Worm (Caenorhabditis elegans) whole organism, L1 larva: ENCODE measurements around the gene ckb-1.

Experiments used
- C04F5.9 ChIP-seq: sonication (generic microtip); optimal IDR thresholded peaks from 2 replicates; lab custom pipeline; 2016; ENCODE audit warnings: missing genetic modification characterization, missing compliant biosample characterization
- C34B4.2 ChIP-seq: sonication (generic microtip); optimal IDR thresholded peaks from 2 replicates; lab custom pipeline; 2017; ENCODE audit warnings: mild to moderate bottlenecking, missing genetic modification characterization, missing compliant biosample characterization
- F16B12.6 ChIP-seq: fragments of 150-350 bp; optimal IDR thresholded peaks from 2 replicates; lab custom pipeline; 2014; ENCODE audit warnings: missing biosample characterization, missing genetic modification characterization
- Y116A8C.19 ChIP-seq: sonication (generic microtip); optimal IDR thresholded peaks from 2 replicates; lab custom pipeline; 2016; ENCODE audit warnings: missing compliant biosample characterization, missing genetic modification characterization, borderline replicate concordance
- aha-1 ChIP-seq: fragments of 150-350 bp; optimal IDR thresholded peaks from 2 replicates; lab custom pipeline; 2014; ENCODE audit warnings: missing biosample characterization, missing genetic modification characterization
- blmp-1 ChIP-seq: fragments of 150-350 bp; optimal IDR thresholded peaks from 2 replicates; lab custom pipeline; 2014; ENCODE audit warnings: missing biosample characterization, missing genetic modification characterization
- ceh-82 ChIP-seq, 3 experiments: fragments of 150-350 bp in 1 of 3; sonication (generic microtip) in 2 of 3; optimal IDR thresholded peaks; 2 replicates each; lab custom pipeline; 2014 to 2017; ENCODE audit warnings: missing biosample characterization in 3 of 3, missing genetic modification characterization in 3 of 3
- ceh-90 ChIP-seq: sonication (generic microtip); optimal IDR thresholded peaks from 2 replicates; lab custom pipeline; 2016; ENCODE audit warnings: missing genetic modification characterization, missing compliant biosample characterization
- dpl-1 ChIP-seq, 3 experiments: fragments of 150-350 bp in 2 of 3; sonication (generic microtip) in 1 of 3; optimal IDR thresholded peaks; 2 replicates each; lab custom pipeline; 2014 to 2017; ENCODE audit warnings: missing biosample characterization in 3 of 3, missing genetic modification characterization in 3 of 3, missing genetic modification reagents in 3 of 3
- dsc-1 ChIP-seq: sonication (generic microtip); optimal IDR thresholded peaks from 2 replicates; lab custom pipeline; 2016; ENCODE audit warnings: mild to moderate bottlenecking, missing genetic modification characterization, missing compliant biosample characterization
- efl-1 ChIP-seq, 4 experiments: fragments of 150-350 bp; optimal IDR thresholded peaks in 3 of 4; peaks in 1 of 4; 1 replicate in 1 of 4; 2 replicates in 3 of 4; lab custom pipeline; 2014; ENCODE audit warnings: missing biosample characterization in 2 of 4, missing genetic modification characterization in 2 of 4, missing genetic modification reagents in 2 of 4
- egl-27 ChIP-seq, 2 experiments: fragments of 150-350 bp in 1 of 2; sonication (generic microtip); optimal IDR thresholded peaks; 3 replicates each; lab custom pipeline; 2017 to 2018; ENCODE audit warnings: missing biosample characterization in 2 of 2, missing genetic modification characterization in 2 of 2, missing genetic modification reagents in 2 of 2
- ets-5 ChIP-seq: fragments of 200-800 bp; sonication (Bioruptor generic); IDR thresholded peaks from 2 replicates; pipeline ENCODE4 v1.3.6; 2022; ENCODE audit warnings: missing genetic modification characterization, missing compliant biosample characterization
- fos-1 ChIP-seq: fragments of 150-350 bp; optimal IDR thresholded peaks from 2 replicates; lab custom pipeline; 2014; ENCODE audit warnings: missing biosample characterization, missing genetic modification characterization
- grh-1 ChIP-seq: fragments of 200-800 bp; sonication (Bioruptor generic); IDR thresholded peaks from 2 replicates; pipeline ENCODE4 v1.3.6; 2022; ENCODE audit warnings: missing genetic modification reagents, missing genetic modification characterization, missing compliant biosample characterization
- hlh-4 ChIP-seq: sonication (generic microtip); optimal IDR thresholded peaks from 2 replicates; lab custom pipeline; 2016; ENCODE audit warnings: mild to moderate bottlenecking, missing genetic modification characterization, missing compliant biosample characterization
- lin-35 ChIP-seq, 2 experiments: fragments of 150-350 bp; optimal IDR thresholded peaks; 2 replicates each; lab custom pipeline; 2014; ENCODE audit warnings: missing biosample characterization in 2 of 2, missing genetic modification characterization in 2 of 2, missing genetic modification reagents in 2 of 2
- lin-39 ChIP-seq: fragments of 150-350 bp; optimal IDR thresholded peaks from 2 replicates; lab custom pipeline; 2014; ENCODE audit warnings: missing biosample characterization, missing genetic modification reagents, missing genetic modification characterization
- lir-3 ChIP-seq: sonication (generic microtip); optimal IDR thresholded peaks from 2 replicates; lab custom pipeline; 2016; ENCODE audit warnings: mild to moderate bottlenecking, missing genetic modification characterization, moderate library complexity, missing compliant biosample characterization; ENCODE audit not compliant: poor library complexity
- lsy-2 ChIP-seq, 2 experiments: fragments of 150-350 bp; optimal IDR thresholded peaks; 2 replicates each; lab custom pipeline; 2014; ENCODE audit warnings: missing biosample characterization in 2 of 2, missing genetic modification characterization in 2 of 2
- mab-9 ChIP-seq: fragments of 200-800 bp; sonication (Bioruptor generic); IDR thresholded peaks from 2 replicates; pipeline ENCODE4 v1.3.6; 2022; ENCODE audit warnings: missing genetic modification reagents, missing genetic modification characterization, missing compliant biosample characterization
- mep-1 ChIP-seq: fragments of 150-350 bp; optimal IDR thresholded peaks from 2 replicates; lab custom pipeline; 2014; ENCODE audit warnings: missing biosample characterization, missing genetic modification characterization
- nhr-19 ChIP-seq: fragments of 200-800 bp; sonication (Bioruptor generic); conservative IDR thresholded peaks from 2 replicates; pipeline ENCODE4 v1.3.6; 2022; ENCODE audit warnings: missing genetic modification characterization, missing compliant biosample characterization
- nhr-237 ChIP-seq: fragments of 150-350 bp; optimal IDR thresholded peaks from 2 replicates; lab custom pipeline; 2014; ENCODE audit warnings: missing biosample characterization, missing genetic modification characterization
- nhr-71 ChIP-seq: sonication (generic microtip); optimal IDR thresholded peaks from 2 replicates; lab custom pipeline; 2016; ENCODE audit warnings: mild to moderate bottlenecking, missing genetic modification characterization, moderate library complexity, missing compliant biosample characterization
- rnt-1 ChIP-seq: sonication (generic microtip); optimal IDR thresholded peaks from 2 replicates; lab custom pipeline; 2016; ENCODE audit warnings: mild to moderate bottlenecking, missing genetic modification characterization, moderate library complexity, missing compliant biosample characterization
- skn-1 ChIP-seq: fragments of 150-350 bp; optimal IDR thresholded peaks from 2 replicates; lab custom pipeline; 2014; ENCODE audit warnings: missing biosample characterization, missing genetic modification characterization
- sup-37 ChIP-seq: fragments of 200-800 bp; sonication (Bioruptor generic); optimal IDR thresholded peaks from 2 replicates; lab custom pipeline; 2018; ENCODE audit warnings: mild to moderate bottlenecking, missing genetic modification characterization, missing compliant biosample characterization
- swsn-7 ChIP-seq: sonication (generic microtip); optimal IDR thresholded peaks from 2 replicates; lab custom pipeline; 2016; ENCODE audit warnings: missing genetic modification characterization, missing compliant biosample characterization
- tbx-2 ChIP-seq: sonication (generic microtip); optimal IDR thresholded peaks from 2 replicates; lab custom pipeline; 2016; ENCODE audit warnings: missing genetic modification characterization, missing compliant biosample characterization
- tlp-1 ChIP-seq: fragments of 150-350 bp; optimal IDR thresholded peaks from 2 replicates; lab custom pipeline; 2014; ENCODE audit warnings: missing biosample characterization, missing genetic modification characterization
- unc-130 ChIP-seq: fragments of 150-350 bp; optimal IDR thresholded peaks from 2 replicates; lab custom pipeline; 2017; ENCODE audit warnings: missing biosample characterization, missing genetic modification characterization, inconsistent platforms
- unc-30 ChIP-seq: sonication (generic microtip); optimal IDR thresholded peaks from 2 replicates; lab custom pipeline; 2017; ENCODE audit warnings: missing biosample characterization, missing genetic modification characterization
- unc-62 ChIP-seq: fragments of 150-350 bp; optimal IDR thresholded peaks from 2 replicates; lab custom pipeline; 2014; ENCODE audit warnings: missing biosample characterization, missing genetic modification reagents, missing genetic modification characterization
- unc-86 ChIP-seq: sonication (generic microtip); optimal IDR thresholded peaks from 2 replicates; lab custom pipeline; 2016; ENCODE audit warnings: missing genetic modification characterization, missing compliant biosample characterization
- zip-4 ChIP-seq: fragments of 200-800 bp; sonication (Bioruptor generic); optimal IDR thresholded peaks from 2 replicates; lab custom pipeline; 2018; ENCODE audit warnings: mild to moderate bottlenecking, missing genetic modification characterization, moderate library complexity, missing compliant biosample characterization

The ckb-1 gene

DNA sequence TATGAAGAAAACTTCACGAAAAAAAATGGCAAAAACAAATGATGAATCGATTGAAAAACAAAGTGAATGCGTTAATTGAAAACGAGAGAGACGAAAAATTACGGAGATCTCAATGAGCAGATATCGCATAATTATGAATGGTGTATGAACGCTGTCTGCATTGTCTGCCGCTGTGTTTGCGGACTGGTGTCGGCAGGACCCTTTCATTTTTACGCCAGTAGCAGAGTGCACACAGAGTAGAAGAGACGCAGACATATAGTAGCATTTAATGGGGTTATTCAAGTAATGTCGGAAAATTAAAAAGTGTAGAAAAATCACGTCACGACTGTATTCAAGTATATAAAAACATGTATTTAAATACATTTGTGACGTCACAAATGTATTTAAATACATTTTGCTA is 15.8 kb downstream of the ckb-1 start:
- TF ChIP-seq skn-1 (tag; lab: Kevin White, UChicago) (no peak), mab-9 (no peak), nhr-71 (tag; lab: Kevin White, UChicago) (no peak), lsy-2 (tag; optimal IDR thresholded peaks at IDR 0.05; lab: Kevin White, UChicago) (peak in 1 of 2 experiments; percentile 54), unc-130 (tag; lab: Kevin White, UChicago) (no peak), nhr-19 (GFP tag; lab: Robert Waterston, UW) (peak; percentile 9; the same call in 1 of the 2 replicates), ceh-82 (tag; optimal IDR thresholded peaks at IDR 0.05; lab: Kevin White, UChicago) (peak in 1 of 3 experiments; percentile 43), blmp-1 (tag; lab: Kevin White, UChicago) (no peak), C04F5.9 (tag; lab: Kevin White, UChicago) (no peak), sup-37 (GFP tag; lab: Kevin White, UChicago) (no peak), lin-35 (GFP tag; optimal IDR thresholded peaks at IDR 0.05; lab: Kevin White, UChicago) (peak in 1 of 2 experiments; percentile 48), swsn-7 (tag; lab: Kevin White, UChicago) (peak; percentile 13), efl-1 (optimal IDR thresholded peaks at IDR 0.05; lab: Kevin White, UChicago) (peak; percentile 51 to 53), efl-1 (GFP tag; optimal IDR thresholded peaks at IDR 0.05 in 1 of 2; lab: Kevin White, UChicago) (peak; percentile 52 to 90), nhr-237 (no peak), mep-1 (tag; lab: Kevin White, UChicago) (peak; percentile 42), grh-1 (GFP tag; lab: Robert Waterston, UW) (no peak), F16B12.6 (tag; lab: Kevin White, UChicago) (peak; percentile 78), dpl-1 (GFP tag; optimal IDR thresholded peaks at IDR 0.05; lab: Kevin White, UChicago) (peak in 1 of 3 experiments; percentile 43), rnt-1 (tag; lab: Kevin White, UChicago) (peak; percentile 42)

DNA sequence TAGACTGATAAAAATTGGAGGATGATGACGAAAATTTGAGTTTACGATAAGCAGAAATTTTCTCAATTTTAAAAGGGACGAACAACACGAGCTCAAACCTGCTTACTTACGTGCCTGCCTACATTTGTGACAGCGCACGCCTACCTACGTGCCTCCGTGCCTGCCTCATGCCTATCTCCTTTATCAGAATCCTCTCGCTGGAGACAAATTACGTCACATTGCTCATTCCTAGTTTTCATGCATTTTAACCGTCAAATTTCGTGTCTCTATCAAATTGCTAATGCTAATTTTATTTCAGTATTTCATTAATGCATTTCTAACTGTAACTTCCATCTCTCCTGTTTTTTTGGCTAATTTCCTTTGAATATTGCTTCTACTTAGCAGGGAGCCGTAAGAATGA is 16.3 kb downstream of the ckb-1 start, which contains the start of gene pals-27:
pals-27 (plus strand) TSS at position 301 of the 400 bp plus-strand sequence.
- no peak for TF ChIP-seq lir-3 (tag; lab: Kevin White, UChicago)
- no peak for TF ChIP-seq lin-39 (tag; lab: Kevin White, UChicago)
- no peak for TF ChIP-seq grh-1 (GFP tag; lab: Robert Waterston, UW)
- TF ChIP-seq dsc-1 (tag; lab: Kevin White, UChicago) = no peak
- TF ChIP-seq Y116A8C.19 (tag; lab: Kevin White, UChicago) = no peak
- TF ChIP-seq sup-37 (GFP tag; lab: Kevin White, UChicago) = no peak
- no peak for TF ChIP-seq rnt-1 (tag; lab: Kevin White, UChicago)
- no peak for TF ChIP-seq aha-1 (tag; lab: Kevin White, UChicago)
- TF ChIP-seq unc-30 = no peak
- no peak for TF ChIP-seq lsy-2 (tag; optimal IDR thresholded peaks at IDR 0.05; lab: Kevin White, UChicago)
- TF ChIP-seq ceh-82 (tag; optimal IDR thresholded peaks at IDR 0.05; lab: Kevin White, UChicago) = no peak

DNA sequence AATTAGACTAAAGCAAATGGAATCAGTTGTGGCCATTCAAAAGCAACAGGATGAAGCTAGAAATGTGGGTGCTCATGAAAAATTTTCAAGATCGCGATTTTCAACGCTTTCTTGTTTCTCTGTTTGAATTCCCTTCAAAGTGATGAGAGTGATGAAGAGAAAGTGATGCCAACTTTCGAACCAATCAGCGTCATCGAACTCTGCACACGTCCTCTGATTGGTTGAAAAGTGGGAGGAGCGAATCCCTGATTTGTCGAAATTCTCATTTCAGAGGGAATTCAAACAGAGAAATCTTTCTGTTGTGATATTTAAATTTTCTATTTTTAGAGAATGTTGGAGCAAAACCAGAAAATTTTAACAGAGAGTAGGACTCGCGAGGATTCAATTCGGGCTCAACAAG is 17.0 kb downstream of the ckb-1 start:
- no peak for TF ChIP-seq hlh-4
- no peak for TF ChIP-seq efl-1 (optimal IDR thresholded peaks at IDR 0.05; lab: Kevin White, UChicago)
- TF ChIP-seq efl-1 (GFP tag; optimal IDR thresholded peaks at IDR 0.05 in 1 of 2; lab: Kevin White, UChicago) = peak in 1 of 2 experiments; percentile 36
- no peak for TF ChIP-seq nhr-71 (tag; lab: Kevin White, UChicago)
- no peak for TF ChIP-seq mab-9
- TF ChIP-seq fos-1 (tag; lab: Kevin White, UChicago) = no peak
- TF ChIP-seq skn-1 (tag; lab: Kevin White, UChicago) = no peak

DNA sequence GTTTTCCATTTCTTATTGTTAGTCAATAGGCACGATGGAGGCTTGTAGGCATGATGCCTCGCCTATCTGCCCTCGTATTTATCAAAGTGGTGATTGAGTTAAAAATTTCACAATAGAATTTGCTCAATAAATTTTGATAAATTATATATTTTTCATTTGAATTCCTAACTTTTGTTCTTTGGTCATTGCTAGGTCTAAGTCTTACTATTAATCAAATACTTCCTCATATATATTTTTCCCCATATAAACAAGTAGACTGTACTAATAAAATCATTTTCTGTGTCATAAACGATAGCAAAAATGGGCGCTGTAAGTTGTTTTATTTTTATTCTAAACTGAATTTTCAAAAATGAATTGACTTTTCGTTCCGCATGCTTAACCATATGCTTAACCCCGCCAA is 19.4 kb downstream of the ckb-1 start, which contains the start of gene pals-28:
pals-28 (plus strand) TSS at position 301 of the 400 bp plus-strand sequence.
- TF ChIP-seq C04F5.9 (tag; lab: Kevin White, UChicago) = no peak
- no peak for TF ChIP-seq tbx-2
- TF ChIP-seq unc-30 = no peak
- TF ChIP-seq unc-62 = no peak
- TF ChIP-seq egl-27 (tag; optimal IDR thresholded peaks at IDR 0.05; lab: Kevin White, UChicago) = no peak
- TF ChIP-seq C34B4.2 (tag; lab: Kevin White, UChicago) = no peak
- no peak for TF ChIP-seq blmp-1 (tag; lab: Kevin White, UChicago)
- TF ChIP-seq ceh-90 (tag; lab: Kevin White, UChicago) = no peak
- no peak for TF ChIP-seq mep-1 (tag; lab: Kevin White, UChicago)
- no peak for TF ChIP-seq unc-86 (tag; lab: Kevin White, UChicago)
- no peak for TF ChIP-seq ets-5 (GFP tag; lab: Robert Waterston, UW)
- TF ChIP-seq tlp-1 (tag; lab: Kevin White, UChicago) = no peak
- TF ChIP-seq zip-4 (GFP tag; lab: Kevin White, UChicago) = no peak
